Worm (Caenorhabditis elegans) whole organism, early embryonic: ENCODE results near the gene K07H8.9.

Experiments
- B0310.2 ChIP-seq: sonication (generic microtip); optimal IDR thresholded peaks from 2 replicates; lab custom pipeline; 2016; ENCODE audit warnings: mild to moderate bottlenecking, missing genetic modification characterization, missing compliant biosample characterization
- aly-1 ChIP-seq: sonication (generic microtip); optimal IDR thresholded peaks from 2 replicates; lab custom pipeline; 2016; ENCODE audit warnings: missing genetic modification characterization, missing compliant biosample characterization
- ama-1 ChIP-seq: fragments of 150-350 bp; optimal IDR thresholded peaks from 2 replicates; lab custom pipeline; 2014
- ceh-13 ChIP-seq: fragments of 200-800 bp; sonication (Bioruptor generic); optimal IDR thresholded peaks from 2 replicates; lab custom pipeline; 2018; ENCODE audit warnings: mild to moderate bottlenecking, missing genetic modification characterization, missing compliant biosample characterization
- ceh-36 ChIP-seq: sonication (generic microtip); optimal IDR thresholded peaks from 2 replicates; lab custom pipeline; 2016; ENCODE audit warnings: missing genetic modification characterization, inconsistent platforms, missing compliant biosample characterization
- ets-7 ChIP-seq: sonication (generic microtip); optimal IDR thresholded peaks from 2 replicates; lab custom pipeline; 2016; ENCODE audit warnings: missing genotype, missing genetic modification characterization, missing compliant biosample characterization
- flt-1 ChIP-seq: fragments of 200-800 bp; sonication (Bioruptor generic); IDR thresholded peaks from 2 replicates; pipeline ENCODE4 v1.3.6; 2022; ENCODE audit warnings: missing genetic modification characterization, missing compliant biosample characterization
- hmbx-1 ChIP-seq: sonication (generic microtip); optimal IDR thresholded peaks from 2 replicates; lab custom pipeline; 2016; ENCODE audit warnings: mild to moderate bottlenecking, missing genetic modification characterization, missing compliant biosample characterization
- hnd-1 ChIP-seq: sonication (generic microtip); optimal IDR thresholded peaks from 2 replicates; lab custom pipeline; 2016; ENCODE audit warnings: missing genetic modification characterization, missing compliant biosample characterization
- pes-1 ChIP-seq: fragments of 200-800 bp; sonication (Bioruptor generic); IDR thresholded peaks from 2 replicates; pipeline ENCODE4 v1.3.6; 2022; ENCODE audit warnings: missing genetic modification reagents, missing genetic modification characterization, missing compliant biosample characterization
- sea-1 ChIP-seq: fragments of 200-800 bp; sonication (Bioruptor generic); conservative IDR thresholded peaks from 2 replicates; pipeline ENCODE4 v1.3.6; 2022; ENCODE audit warnings: missing genetic modification characterization, missing compliant biosample characterization
- tbx-37 ChIP-seq: fragments of 200-800 bp; sonication (Bioruptor generic); conservative IDR thresholded peaks from 2 replicates; pipeline ENCODE4 v1.3.6; 2022; ENCODE audit warnings: missing genetic modification reagents, missing genetic modification characterization, missing compliant biosample characterization
- tra-4 ChIP-seq: sonication (generic microtip); optimal IDR thresholded peaks from 2 replicates; lab custom pipeline; 2017; ENCODE audit warnings: missing genetic modification characterization, missing compliant biosample characterization

DNA sequence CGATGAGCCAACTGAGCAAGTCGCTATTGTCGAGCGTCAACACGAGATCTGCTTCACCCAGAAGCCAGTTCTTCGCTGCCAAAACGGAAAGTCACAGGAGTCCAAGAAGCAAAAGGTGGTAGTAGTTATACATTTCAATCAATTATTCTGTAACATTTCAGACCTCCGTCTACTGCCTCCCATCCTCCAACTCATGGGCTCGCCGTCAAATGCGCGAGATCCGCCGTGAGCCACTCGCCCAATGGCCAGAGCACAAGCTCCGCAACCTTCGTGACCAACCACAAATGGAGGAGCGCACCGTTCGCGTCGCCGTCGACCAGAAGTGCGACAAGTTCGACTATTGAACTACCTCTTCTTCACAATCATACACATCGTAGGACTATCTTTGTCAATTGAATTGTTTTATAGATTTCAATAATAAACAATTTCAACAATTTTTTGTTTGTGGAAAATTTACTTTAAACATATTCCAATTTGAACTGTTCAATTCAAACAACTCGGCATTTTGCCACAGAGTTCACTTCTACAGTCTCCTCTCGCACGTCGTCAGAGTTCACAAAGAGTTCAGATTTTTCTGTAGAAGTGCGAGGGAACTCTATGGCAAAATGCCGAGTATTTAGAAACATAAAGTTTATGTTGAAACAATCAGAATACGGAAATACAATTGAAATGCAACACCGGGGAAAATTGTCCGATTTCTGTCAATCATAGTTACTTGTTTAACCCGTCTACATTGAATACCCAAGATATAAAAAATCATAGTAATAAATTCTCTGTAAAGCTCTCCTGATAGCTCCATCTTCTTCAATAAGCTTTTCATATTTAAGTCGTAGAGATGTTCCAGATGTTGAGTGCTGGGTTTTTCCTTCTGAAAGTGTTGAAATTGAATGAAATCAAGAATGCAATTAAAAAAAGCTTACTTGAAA is 20.0 kb downstream of the K07H8.9 start:
- TF ChIP-seq ama-1 (lab: Kevin White, UChicago) = no peak
- no peak for TF ChIP-seq flt-1
- no peak for TF ChIP-seq sea-1
- no peak for TF ChIP-seq tbx-37 (GFP tag; lab: Robert Waterston, UW)
- TF ChIP-seq ceh-36 (tag; lab: Kevin White, UChicago) = no peak
- no peak for TF ChIP-seq tra-4 (tag; lab: Kevin White, UChicago)
- TF ChIP-seq pes-1 = no peak
- no peak for TF ChIP-seq aly-1
- TF ChIP-seq hmbx-1 (tag; lab: Kevin White, UChicago) = no peak
- TF ChIP-seq ceh-13 = no peak
- no peak for TF ChIP-seq B0310.2 (tag; lab: Kevin White, UChicago)
- no peak for TF ChIP-seq hnd-1 (tag; lab: Kevin White, UChicago)
- TF ChIP-seq ets-7 (tag; lab: Kevin White, UChicago) = no peak
